Worm (Caenorhabditis elegans) whole organism, L4 larva: Measurements from ENCODE around the gene srh-217.

Experiments used
- D1046.2 ChIP-seq: fragments of 200-800 bp; sonication (Bioruptor generic); IDR thresholded peaks from 2 replicates; pipeline ENCODE4 v1.3.6; 2022; ENCODE audit warnings: missing genetic modification characterization, missing compliant biosample characterization
- F10B5.3 ChIP-seq: sonication (generic microtip); optimal IDR thresholded peaks from 2 replicates; lab custom pipeline; 2016; ENCODE audit warnings: mild to moderate bottlenecking, missing genetic modification characterization, missing compliant biosample characterization
- T20F7.1 ChIP-seq: fragments of 200-800 bp; sonication (Bioruptor generic); optimal IDR thresholded peaks from 2 replicates; lab custom pipeline; 2018; ENCODE audit warnings: mild to moderate bottlenecking, missing genetic modification characterization, missing compliant biosample characterization
- T26A8.4 ChIP-seq: fragments of 200-800 bp; sonication (Bioruptor generic); IDR thresholded peaks from 2 replicates; pipeline ENCODE4 v1.3.6; 2022; ENCODE audit warnings: missing genetic modification characterization, missing compliant biosample characterization
- Y105C5A.15 ChIP-seq: fragments of 200-800 bp; sonication (Bioruptor generic); IDR thresholded peaks from 2 replicates; pipeline ENCODE4 v1.3.6; 2022; ENCODE audit warnings: missing genetic modification characterization, missing compliant biosample characterization
- Y48G9A.11 ChIP-seq: fragments of 200-800 bp; sonication (Bioruptor generic); IDR thresholded peaks from 2 replicates; pipeline ENCODE4 v1.3.6; 2022; ENCODE audit warnings: missing genetic modification reagents, missing genetic modification characterization, missing compliant biosample characterization
- Y75B8A.6 ChIP-seq: fragments of 200-800 bp; sonication (Bioruptor generic); IDR thresholded peaks from 2 replicates; pipeline ENCODE4 v1.3.6; 2022; ENCODE audit warnings: missing genetic modification reagents, missing genetic modification characterization, missing compliant biosample characterization
- aha-1 ChIP-seq: fragments of 150-350 bp; peaks from one replicate; lab custom pipeline; 2014; ENCODE audit warnings: missing biosample characterization, missing genetic modification characterization
- attf-4 ChIP-seq: sonication (generic microtip); optimal IDR thresholded peaks from 3 replicates; lab custom pipeline; 2017; ENCODE audit warnings: missing biosample characterization, missing genetic modification characterization
- ceh-32 ChIP-seq: sonication (generic microtip); optimal IDR thresholded peaks from 2 replicates; lab custom pipeline; 2016; ENCODE audit warnings: mild to moderate bottlenecking, missing genetic modification characterization, missing compliant biosample characterization; ENCODE audit not compliant: poor library complexity
- ceh-44 ChIP-seq: fragments of 200-800 bp; sonication (Bioruptor generic); IDR thresholded peaks from 2 replicates; pipeline ENCODE4 v1.3.6; 2022; ENCODE audit warnings: missing genetic modification reagents, missing genetic modification characterization, missing compliant biosample characterization
- ces-1 ChIP-seq: fragments of 150-350 bp; sonication (generic microtip); optimal IDR thresholded peaks from 4 replicates; lab custom pipeline; 2014; ENCODE audit warnings: missing biosample characterization, missing genetic modification reagents, missing genetic modification characterization
- cey-2 ChIP-seq: sonication (generic microtip); optimal IDR thresholded peaks from 3 replicates; lab custom pipeline; 2017; ENCODE audit warnings: missing genetic modification characterization, mild to moderate bottlenecking, missing compliant biosample characterization, antibody characterized with exemption, borderline replicate concordance; ENCODE audit not compliant: insufficient read depth
- ctbp-1 ChIP-seq: fragments of 200-800 bp; sonication (Bioruptor generic); IDR thresholded peaks from 2 replicates; pipeline ENCODE4 v1.3.6; 2022; ENCODE audit warnings: missing genetic modification reagents, missing genetic modification characterization, missing compliant biosample characterization
- daf-12 ChIP-seq: fragments of 150-350 bp; optimal IDR thresholded peaks from 2 replicates; lab custom pipeline; 2014; ENCODE audit warnings: missing biosample characterization, missing genetic modification reagents, missing genetic modification characterization
- daf-16 ChIP-seq, 3 experiments: sonication (generic microtip); optimal IDR thresholded peaks; 2 replicates each; lab custom pipeline; 2016 to 2017; ENCODE audit warnings: missing genetic modification characterization in 3 of 3, missing genetic modification reagents in 3 of 3, mild to moderate bottlenecking in 2 of 3, missing compliant biosample characterization in 2 of 3, missing biosample characterization in 1 of 3, moderate library complexity in 1 of 3
- daf-8 ChIP-seq: fragments of 200-800 bp; sonication (Bioruptor generic); IDR thresholded peaks from 2 replicates; pipeline ENCODE4 v1.3.6; 2022; ENCODE audit warnings: missing genetic modification characterization, missing compliant biosample characterization
- dmd-6 ChIP-seq: fragments of 200-800 bp; sonication (Bioruptor generic); IDR thresholded peaks from 2 replicates; pipeline ENCODE4 v1.3.6; 2022; ENCODE audit warnings: missing genetic modification reagents, missing genetic modification characterization, missing compliant biosample characterization
- dmd-8 ChIP-seq: fragments of 200-800 bp; sonication (Bioruptor generic); IDR thresholded peaks from 2 replicates; pipeline ENCODE4 v1.3.6; 2022; ENCODE audit warnings: missing genetic modification characterization, missing compliant biosample characterization
- dmd-9 ChIP-seq: fragments of 200-800 bp; sonication (Bioruptor generic); IDR thresholded peaks from 2 replicates; pipeline ENCODE4 v1.3.6; 2022; ENCODE audit warnings: missing genetic modification reagents, missing genetic modification characterization, missing compliant biosample characterization
- fkh-10 ChIP-seq: fragments of 150-350 bp; optimal IDR thresholded peaks from 2 replicates; lab custom pipeline; 2014; ENCODE audit warnings: missing biosample characterization, missing genetic modification reagents, missing genetic modification characterization
- hlh-11 ChIP-seq: fragments of 200-800 bp; sonication (Bioruptor generic); optimal IDR thresholded peaks from 2 replicates; lab custom pipeline; 2018; ENCODE audit warnings: mild to moderate bottlenecking, missing genetic modification characterization, missing compliant biosample characterization
- hlh-30 ChIP-seq: sonication (generic microtip); optimal IDR thresholded peaks from 2 replicates; lab custom pipeline; 2017; ENCODE audit warnings: antibody characterized with exemption, mild to moderate bottlenecking, missing genetic modification characterization, missing compliant biosample characterization; ENCODE audit not compliant: insufficient read depth
- hmg-1.1 ChIP-seq: fragments of 200-800 bp; sonication (Bioruptor generic); IDR thresholded peaks from 2 replicates; pipeline ENCODE4 v1.3.6; 2022; ENCODE audit warnings: missing genetic modification reagents, missing genetic modification characterization, missing compliant biosample characterization
- lin-1 ChIP-seq: fragments of 200-800 bp; sonication (Bioruptor generic); IDR thresholded peaks from 2 replicates; pipeline ENCODE4 v1.3.6; 2022; ENCODE audit warnings: missing genetic modification reagents, missing genetic modification characterization, missing compliant biosample characterization
- lin-13 ChIP-seq: fragments of 150-350 bp; optimal IDR thresholded peaks from 2 replicates; lab custom pipeline; 2014; ENCODE audit warnings: missing biosample characterization, missing genetic modification reagents, missing genetic modification characterization
- lin-29 ChIP-seq: fragments of 200-800 bp; sonication (Bioruptor generic); IDR thresholded peaks from 2 replicates; pipeline ENCODE4 v1.3.6; 2022; ENCODE audit warnings: missing genetic modification reagents, missing genetic modification characterization, missing compliant biosample characterization
- madf-5 ChIP-seq, 2 experiments: fragments of 200-800 bp; sonication (Bioruptor generic); IDR thresholded peaks; 2 replicates each; pipeline ENCODE4 v1.3.6; 2022; ENCODE audit warnings: missing compliant biosample characterization in 2 of 2, missing genetic modification characterization in 2 of 2
- madf-9 ChIP-seq: fragments of 200-800 bp; sonication (Bioruptor generic); conservative IDR thresholded peaks from 2 replicates; pipeline ENCODE4 v1.3.6; 2022; ENCODE audit warnings: missing genetic modification reagents, missing genetic modification characterization, missing compliant biosample characterization
- mdt-29 ChIP-seq: fragments of 200-800 bp; sonication (Bioruptor generic); IDR thresholded peaks from 2 replicates; pipeline ENCODE4 v1.3.6; 2022; ENCODE audit warnings: missing genetic modification reagents, missing genetic modification characterization, missing compliant biosample characterization
- mep-1 ChIP-seq: fragments of 150-350 bp; sonication (generic microtip); optimal IDR thresholded peaks from 3 replicates; lab custom pipeline; 2014; ENCODE audit warnings: missing biosample characterization, missing genetic modification characterization
- nhr-102 ChIP-seq: sonication (generic microtip); optimal IDR thresholded peaks from 2 replicates; lab custom pipeline; 2016; ENCODE audit warnings: mild to moderate bottlenecking, missing genetic modification characterization, moderate library complexity, missing compliant biosample characterization
- nhr-25 ChIP-seq: sonication (generic microtip); optimal IDR thresholded peaks from 2 replicates; lab custom pipeline; 2017; ENCODE audit warnings: missing genetic modification characterization, mild to moderate bottlenecking, missing compliant biosample characterization, antibody characterized with exemption, moderate library complexity, borderline replicate concordance; ENCODE audit not compliant: insufficient read depth
- nhr-28 ChIP-seq: fragments of 150-350 bp; optimal IDR thresholded peaks from 2 replicates; lab custom pipeline; 2014; ENCODE audit warnings: missing biosample characterization, missing genetic modification characterization
- nhr-48 ChIP-seq: sonication (generic microtip); optimal IDR thresholded peaks from 2 replicates; lab custom pipeline; 2016; ENCODE audit warnings: mild to moderate bottlenecking, missing genetic modification characterization, missing compliant biosample characterization
- nhr-6 ChIP-seq: fragments of 150-350 bp; optimal IDR thresholded peaks from 2 replicates; lab custom pipeline; 2014; ENCODE audit warnings: missing biosample characterization, missing genetic modification characterization
- nhr-77 ChIP-seq: fragments of 150-350 bp; optimal IDR thresholded peaks from 2 replicates; lab custom pipeline; 2014; ENCODE audit warnings: missing biosample characterization, missing genetic modification characterization
- php-3 ChIP-seq: fragments of 200-800 bp; sonication (Bioruptor generic); IDR thresholded peaks from 2 replicates; pipeline ENCODE4 v1.3.6; 2022; ENCODE audit warnings: missing genetic modification reagents, missing genetic modification characterization, missing compliant biosample characterization
- pqm-1 ChIP-seq: sonication (generic microtip); optimal IDR thresholded peaks from 2 replicates; lab custom pipeline; 2017; ENCODE audit warnings: missing biosample characterization, missing genetic modification characterization
- saeg-2 ChIP-seq: fragments of 200-800 bp; sonication (Bioruptor generic); IDR thresholded peaks from 2 replicates; pipeline ENCODE4 v1.3.6; 2022; ENCODE audit warnings: missing genetic modification reagents, missing genetic modification characterization, missing compliant biosample characterization
- set-16 ChIP-seq: fragments of 200-800 bp; sonication (Bioruptor generic); IDR thresholded peaks from 2 replicates; pipeline ENCODE4 v1.3.6; 2022; ENCODE audit warnings: missing genetic modification reagents, missing genetic modification characterization, missing compliant biosample characterization
- skn-1 ChIP-seq: fragments of 150-350 bp; optimal IDR thresholded peaks from 2 replicates; lab custom pipeline; 2014; ENCODE audit warnings: missing biosample characterization, missing genetic modification characterization
- snpc-1.2 ChIP-seq: fragments of 200-800 bp; sonication (Bioruptor generic); IDR thresholded peaks from 2 replicates; pipeline ENCODE4 v1.3.6; 2022; ENCODE audit warnings: missing genetic modification reagents, missing genetic modification characterization, missing compliant biosample characterization
- tag-97 ChIP-seq: fragments of 200-800 bp; sonication (Bioruptor generic); IDR thresholded peaks from 2 replicates; pipeline ENCODE4 v1.3.6; 2022; ENCODE audit warnings: missing genetic modification characterization, missing compliant biosample characterization
- tra-1 ChIP-seq: fragments of 200-800 bp; sonication (Bioruptor generic); IDR thresholded peaks from 2 replicates; pipeline ENCODE4 v1.3.6; 2022; ENCODE audit warnings: missing genetic modification reagents, missing genetic modification characterization, missing compliant biosample characterization
- unc-39 ChIP-seq: sonication (generic microtip); optimal IDR thresholded peaks from 2 replicates; lab custom pipeline; 2017; ENCODE audit warnings: missing biosample characterization, missing genetic modification characterization
- zfp-3 ChIP-seq: fragments of 200-800 bp; sonication (Bioruptor generic); conservative IDR thresholded peaks from 2 replicates; pipeline ENCODE4 v1.3.6; 2022; ENCODE audit warnings: missing genetic modification reagents, missing genetic modification characterization, missing compliant biosample characterization
- ztf-7 ChIP-seq: fragments of 150-350 bp; optimal IDR thresholded peaks from 2 replicates; lab custom pipeline; 2014; ENCODE audit warnings: missing biosample characterization, missing genetic modification characterization

The srh-217 gene

ce11 chrV:20147662-20148245 lies 47.6 kb downstream of the srh-217 start, which contains the start of gene Y113G7A.13 (continued):
- TF ChIP-seq T20F7.1 (GFP tag; lab: Kevin White, UChicago), result peak; percentile 27
- no peak for TF ChIP-seq F10B5.3 (tag; lab: Kevin White, UChicago)
- TF ChIP-seq nhr-28 (tag; lab: Kevin White, UChicago), result peak; percentile 66
- no peak for TF ChIP-seq T26A8.4 (GFP tag; lab: Robert Waterston, UW)
- peak; percentile 58 for TF ChIP-seq dmd-6
- TF ChIP-seq daf-16 (GFP tag; optimal IDR thresholded peaks at IDR 0.05; lab: Kevin White, UChicago), result no peak
- peak; percentile 72 for TF ChIP-seq daf-16 (tag; optimal IDR thresholded peaks at IDR 0.05; lab: Kevin White, UChicago)
- no peak for TF ChIP-seq cey-2 (tag; lab: Kevin White, UChicago)
- no peak for TF ChIP-seq ztf-7 (tag; lab: Kevin White, UChicago)
- TF ChIP-seq nhr-25 (tag; lab: Kevin White, UChicago), result no peak
- no peak for TF ChIP-seq snpc-1.2
- TF ChIP-seq nhr-77 (tag; lab: Kevin White, UChicago), result peak; percentile 77
- TF ChIP-seq fkh-10 (GFP tag; lab: Kevin White, UChicago), result no peak
- TF ChIP-seq tag-97, result no peak
- no peak for TF ChIP-seq zfp-3 (GFP tag; lab: Robert Waterston, UW)
- peak; percentile 55; the same call in 1 of the 2 replicates for TF ChIP-seq lin-1 (GFP tag; lab: Robert Waterston, UW)
- TF ChIP-seq saeg-2 (GFP tag; lab: Robert Waterston, UW), result no peak
- no peak for TF ChIP-seq Y48G9A.11 (GFP tag; lab: Robert Waterston, UW)
- no peak for TF ChIP-seq lin-13 (GFP tag; lab: Kevin White, UChicago)
- no peak for TF ChIP-seq ceh-44 (GFP tag; lab: Robert Waterston, UW)
- TF ChIP-seq nhr-102 (tag; lab: Kevin White, UChicago), result no peak
- TF ChIP-seq skn-1, result no peak
- no peak for TF ChIP-seq madf-5 (GFP tag; IDR thresholded peaks at IDR 0.05; lab: Robert Waterston, UW)
- no peak for TF ChIP-seq aha-1 (tag; lab: Kevin White, UChicago)
- TF ChIP-seq mdt-29, result no peak
- TF ChIP-seq set-16 (GFP tag; lab: Robert Waterston, UW), result no peak
- no peak for TF ChIP-seq nhr-48 (tag; lab: Kevin White, UChicago)
- TF ChIP-seq dmd-8 (GFP tag; lab: Robert Waterston, UW), result no peak
- TF ChIP-seq madf-9 (GFP tag; lab: Robert Waterston, UW), result no peak
- no peak for TF ChIP-seq unc-39
- TF ChIP-seq pqm-1 (tag; lab: Kevin White, UChicago), result peak; percentile 98
- TF ChIP-seq ceh-32 (tag; lab: Kevin White, UChicago), result no peak
- no peak for TF ChIP-seq Y75B8A.6 (GFP tag; lab: Robert Waterston, UW)
- TF ChIP-seq ctbp-1, result no peak

- TF ChIP-seq php-3 (no peak), dmd-9 (GFP tag; lab: Robert Waterston, UW) (no peak), hmg-1.1 (GFP tag; lab: Robert Waterston, UW) (no peak), hlh-11 (tag; lab: Kevin White, UChicago) (no peak), daf-8 (no peak), Y105C5A.15 (no peak), ces-1 (GFP tag; lab: Kevin White, UChicago) (no peak), nhr-6 (tag; lab: Kevin White, UChicago) (no peak), hlh-30 (tag; lab: Kevin White, UChicago) (no peak), tra-1 (GFP tag; lab: Robert Waterston, UW) (no peak), mep-1 (no peak), T26A8.4 (GFP tag; lab: Robert Waterston, UW) (no peak), attf-4 (tag; lab: Kevin White, UChicago) (no peak), lin-29 (GFP tag; lab: Robert Waterston, UW) (no peak), daf-12 (tag; lab: Kevin White, UChicago) (no peak), D1046.2 (GFP tag; lab: Robert Waterston, UW) (no peak), tag-97 (no peak)
Measured at ce11 chrV:20143711-20144110, 51.6 kb downstream of the srh-217 start.
